Fruit fly (Drosophila melanogaster) whole organism: ENCODE data around the gene GatB.

Experiments
- CG8478 ChIP-seq: fragments of >200 bp; optimal IDR thresholded peaks from 2 replicates; lab custom pipeline; 2018; ENCODE audit warnings: inconsistent platforms
- Dll ChIP-seq: fragments of >200 bp; optimal IDR thresholded peaks from 2 replicates; lab custom pipeline; 2017
- EcR ChIP-seq, 2 experiments: fragments of >200 bp; optimal IDR thresholded peaks; 2 replicates each; lab custom pipeline; 2017; ENCODE audit warnings: missing biosample characterization in 2 of 2, missing genetic modification characterization in 2 of 2, missing genetic modification reagents in 2 of 2
- pan ChIP-seq: fragments of >200 bp; optimal IDR thresholded peaks from 2 replicates; lab custom pipeline; 2017
- psq ChIP-seq: fragments of >200 bp; optimal IDR thresholded peaks from 2 replicates; lab custom pipeline; 2017

dm6 chr3R:24101437-24101836 is 28.6 kb downstream of the GatB start:
- TF ChIP-seq EcR (GFP tag; optimal IDR thresholded peaks at IDR 0.05; lab: Kevin White, UChicago) = no peak
- no peak for TF ChIP-seq psq (lab: Kevin White, UChicago)
- TF ChIP-seq Dll (lab: Kevin White, UChicago) = no peak
- TF ChIP-seq CG8478 (lab: Kevin White, UChicago) = no peak
- TF ChIP-seq pan = no peak
